Fruit fly (Drosophila melanogaster): Measurements from ENCODE around the gene Tdrd3.
A peak's percentile ranks its signal among the peaks of the same experiment; 100 is the strongest.

Gene Tdrd3

DNA sequence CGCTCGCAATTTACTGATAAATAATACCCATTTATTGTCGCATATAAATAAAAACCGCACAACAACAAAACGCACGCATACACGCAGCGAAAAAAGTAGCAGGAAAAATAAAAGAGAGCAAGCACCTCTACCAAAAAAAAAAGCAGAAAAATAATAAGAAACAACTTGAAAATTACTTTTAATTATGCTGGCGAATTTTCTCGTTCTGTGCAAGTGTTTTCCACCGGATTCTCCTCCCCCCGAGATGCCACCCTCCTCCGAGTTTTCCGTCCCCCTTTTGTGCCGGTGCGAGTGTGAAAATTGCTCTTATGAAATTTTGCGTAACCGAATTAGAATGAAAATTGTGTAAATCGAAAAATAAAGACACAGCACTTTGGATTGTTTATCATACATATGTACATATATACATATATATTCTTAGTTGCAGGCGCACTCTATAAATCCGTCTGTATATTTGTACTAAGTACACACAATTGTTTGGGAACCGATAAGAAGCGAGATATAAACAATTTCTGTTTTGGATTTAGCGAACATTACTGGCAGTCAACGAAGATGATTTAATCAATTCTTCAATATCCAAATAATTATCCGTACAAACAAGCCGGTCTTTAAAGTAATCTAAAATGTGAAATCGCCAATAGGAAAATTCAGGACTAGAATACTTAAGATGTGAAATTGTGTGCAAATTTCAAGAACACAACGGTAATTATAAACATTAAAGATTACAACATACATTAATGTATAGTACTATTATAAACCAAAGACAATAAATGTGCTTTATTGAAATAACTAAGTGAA is 4.5 kb downstream of the Tdrd3 start (continued):
- TF ChIP-seq pan (optimal IDR thresholded peaks at IDR 0.05) (no peak), pan (GFP tag; optimal IDR thresholded peaks at IDR 0.05 in 1 of 2, IDR thresholded peaks at IDR 0.05 in 1 of 2) (peak in 1 of 2 experiments; percentile 25), CG32532 (GFP tag; IDR thresholded peaks at IDR 0.05) (peak; percentile 47; the same call in 1 of the 2 replicates), CG5245 (GFP tag; optimal IDR thresholded peaks at IDR 0.05) (no peak), bigmax (GFP tag; optimal IDR thresholded peaks at IDR 0.05) (no peak), zfh1 (GFP tag; IDR thresholded peaks at IDR 0.05) (0 out of 3 replicates have a peak, but pooled peaks have one; percentile 22), sim (GFP tag; IDR thresholded peaks at IDR 0.05) (no peak), chif (GFP tag; optimal IDR thresholded peaks at IDR 0.05) (peak in 1 of 2 experiments; percentile 10), CG42726 (GFP tag; IDR thresholded peaks at IDR 0.05; ENCODE audit: partially characterized antibody) (no peak), yki (optimal IDR thresholded peaks at IDR 0.05) (no peak), ken (GFP tag; IDR thresholded peaks at IDR 0.05) (0 out of 3 replicates have a peak, but pooled peaks have one; percentile 29)

DNA sequence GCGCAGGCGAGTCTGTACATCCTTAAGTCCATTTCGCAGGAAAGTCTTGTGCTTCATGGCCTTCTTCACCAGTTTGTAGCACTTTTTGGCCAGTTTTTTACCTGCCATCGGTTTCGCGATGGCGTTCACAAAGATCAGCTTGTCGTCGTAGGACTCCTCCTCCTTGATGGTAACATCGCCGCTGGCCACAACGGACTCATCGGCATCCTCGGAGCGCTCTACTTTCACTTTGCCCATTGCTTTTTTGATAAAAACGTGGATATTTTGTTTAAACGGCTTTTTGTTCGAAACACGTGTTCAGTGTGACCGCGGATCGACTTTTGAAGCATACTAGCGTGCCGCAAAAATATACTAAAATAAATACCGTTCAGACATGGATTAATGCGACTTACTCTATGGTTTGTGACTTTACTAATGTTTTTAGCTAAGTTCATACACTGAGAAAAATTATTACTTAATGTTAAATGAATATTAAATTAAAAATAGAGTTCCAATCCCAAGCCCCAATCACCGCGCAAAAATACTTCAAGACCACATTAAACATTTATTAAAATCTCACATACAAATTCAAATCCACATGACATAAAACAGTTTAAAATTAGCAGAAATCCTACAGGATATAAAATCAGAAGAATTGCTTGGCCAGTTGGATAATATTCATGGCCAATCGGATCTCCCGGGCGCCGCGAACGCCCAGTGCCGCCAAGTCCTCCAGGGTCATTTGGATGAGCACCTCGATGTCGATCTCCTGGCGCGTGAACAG is 15.4 kb downstream of the Tdrd3 start, which contains the start of gene NHP2:
Gene NHP2, minus strand, starts transcription at position 315 of the 763 bp plus-strand sequence.
- peak; percentile 39 for TF ChIP-seq slp2 (GFP tag; optimal IDR thresholded peaks at IDR 0.05)
- peak; percentile 83 for TF ChIP-seq CG10979 (tag; optimal IDR thresholded peaks at IDR 0.05)
- TF ChIP-seq CG15696 (tag; optimal IDR thresholded peaks at IDR 0.05): peak; percentile 67
- TF ChIP-seq CG4707 (GFP tag; optimal IDR thresholded peaks at IDR 0.05): peak; percentile 79
- peak; percentile 33 for TF ChIP-seq en (GFP tag; optimal IDR thresholded peaks at IDR 0.05)
- no peak for TF ChIP-seq CG3726 (GFP tag; IDR thresholded peaks at IDR 0.05)
- peak; percentile 75 for TF ChIP-seq CG6791 (GFP tag; IDR thresholded peaks at IDR 0.05; ENCODE audit: partially characterized antibody)
- TF ChIP-seq CG12769 (tag; optimal IDR thresholded peaks at IDR 0.05): no peak
- TF ChIP-seq Rx (GFP tag; IDR thresholded peaks at IDR 0.05): peak; percentile 81
- TF ChIP-seq CG12236 (GFP tag; optimal IDR thresholded peaks at IDR 0.05): peak; percentile 24
- TF ChIP-seq row (GFP tag; IDR thresholded peaks at IDR 0.05): peak; percentile 78
- peak; percentile 35; the same call in 1 of the 4 replicates for TF ChIP-seq Dll (GFP tag; IDR thresholded peaks at IDR 0.05; ENCODE audit: partially characterized antibody)
- peak; percentile 83 for TF ChIP-seq CG34422 (GFP tag; IDR thresholded peaks at IDR 0.05)
- TF ChIP-seq Kr (GFP tag; optimal IDR thresholded peaks at IDR 0.05): no peak
- no peak for TF ChIP-seq jigr1 (GFP tag; IDR thresholded peaks at IDR 0.05)
- peak; percentile 48 for TF ChIP-seq CG13123 (GFP tag; optimal IDR thresholded peaks at IDR 0.05)
- TF ChIP-seq CG8388 (GFP tag; optimal IDR thresholded peaks at IDR 0.05): peak; percentile 80
- TF ChIP-seq zen2 (GFP tag; IDR thresholded peaks at IDR 0.05; ENCODE audit: partially characterized antibody): no peak
- peak; percentile 52 for TF ChIP-seq maf-S (GFP tag; optimal IDR thresholded peaks at IDR 0.05)
- no peak for TF ChIP-seq fru (optimal IDR thresholded peaks at IDR 0.05)
- peak; percentile 74 for TF ChIP-seq Oli (tag; optimal IDR thresholded peaks at IDR 0.05)
- TF ChIP-seq CG13287 (GFP tag; IDR thresholded peaks at IDR 0.05; ENCODE audit: partially characterized antibody): peak; percentile 49; the same call in 1 of the 2 replicates
- TF ChIP-seq sisA (GFP tag; IDR thresholded peaks at IDR 0.05): peak; percentile 68
- no peak for TF ChIP-seq br (optimal IDR thresholded peaks at IDR 0.05)
- TF ChIP-seq CG9932 (GFP tag; IDR thresholded peaks at IDR 0.05): peak; percentile 84
- TF ChIP-seq tgo (GFP tag; IDR thresholded peaks at IDR 0.05): peak; percentile 79
- TF ChIP-seq Fer3 (tag; optimal IDR thresholded peaks at IDR 0.05): peak; percentile 85
- no peak for TF ChIP-seq eve (GFP tag; optimal IDR thresholded peaks at IDR 0.05)
- TF ChIP-seq crc (GFP tag; optimal IDR thresholded peaks at IDR 0.05): no peak
- no peak for TF ChIP-seq kni (GFP tag; optimal IDR thresholded peaks at IDR 0.05)
- peak; percentile 75; the same call in 1 of the 2 replicates for TF ChIP-seq sens-2 (GFP tag; IDR thresholded peaks at IDR 0.05)
- peak; percentile 50 for TF ChIP-seq Dip3 (GFP tag; optimal IDR thresholded peaks at IDR 0.05)
- 0 out of 2 replicates have a peak, but pooled peaks have one; percentile 18 for TF ChIP-seq Bgb (GFP tag; IDR thresholded peaks at IDR 0.05; ENCODE audit: partially characterized antibody)
- no peak for TF ChIP-seq repo (GFP tag; optimal IDR thresholded peaks at IDR 0.05)
- TF ChIP-seq Lhr (GFP tag; optimal IDR thresholded peaks at IDR 0.05): peak; percentile 89
- TF ChIP-seq tx (GFP tag; optimal IDR thresholded peaks at IDR 0.05): peak; percentile 16
- no peak for TF ChIP-seq Lpt (GFP tag; optimal IDR thresholded peaks at IDR 0.05)
